Fruit fly (Drosophila melanogaster) whole organism, pupa: ENCODE measurements around the gene Nulp1.

ENCODE experiments used
- CG15710 ChIP-seq: fragments of 200-800 bp; sonication (Bioruptor generic); optimal IDR thresholded peaks from 2 replicates; lab custom pipeline; 2018; ENCODE audit warnings: missing biosample characterization, mild to moderate bottlenecking, missing genetic modification characterization, moderate library complexity
- CG4496 ChIP-seq: fragments of 200-800 bp; sonication (Bioruptor generic); IDR thresholded peaks from 3 replicates; pipeline ENCODE4 v1.3.6; 2022; ENCODE audit warnings: missing biosample characterization, missing genetic modification characterization
- CG8159 ChIP-seq: fragments of 200-800 bp; sonication (Bioruptor generic); optimal IDR thresholded peaks from 3 replicates; lab custom pipeline; 2018; ENCODE audit warnings: missing biosample characterization, mild to moderate bottlenecking, missing genetic modification characterization, moderate library complexity

- TF ChIP-seq CG4496 (GFP tag; lab: Robert Waterston, UW) (no peak), CG8159 (tag; lab: Kevin White, UChicago) (no peak), CG15710 (tag; lab: Kevin White, UChicago) (no peak)
Measured at dm6 chr3L:8080790-8081189, 29.4 kb upstream of the Nulp1 start.
